Fruit fly (Drosophila melanogaster) whole organism, pupa: Measurements from ENCODE around the gene CG6650.

Experiments used
- CG10348 ChIP-seq: fragments of 200-800 bp; sonication (Bioruptor generic); IDR thresholded peaks from 2 replicates; pipeline ENCODE4 v1.3.6; 2022; ENCODE audit warnings: missing biosample characterization, missing genetic modification characterization
- CG17806 ChIP-seq: fragments of 200-800 bp; sonication (Bioruptor generic); optimal IDR thresholded peaks from 2 replicates; lab custom pipeline; 2018; ENCODE audit warnings: missing biosample characterization, mild to moderate bottlenecking, missing genetic modification characterization, moderate library complexity
- CG32121 ChIP-seq: fragments of 200-800 bp; sonication (Bioruptor generic); IDR thresholded peaks from 2 replicates; pipeline ENCODE4 v1.3.6; 2022; ENCODE audit warnings: missing biosample characterization, missing genetic modification characterization
- CG8159 ChIP-seq: fragments of 200-800 bp; sonication (Bioruptor generic); optimal IDR thresholded peaks from 3 replicates; lab custom pipeline; 2018; ENCODE audit warnings: missing biosample characterization, mild to moderate bottlenecking, missing genetic modification characterization, moderate library complexity
- EcR ChIP-seq: fragments of 200-800 bp; sonication (Bioruptor generic); optimal IDR thresholded peaks from 3 replicates; lab custom pipeline; 2019; ENCODE audit warnings: missing biosample characterization, missing genetic modification characterization, mild to moderate bottlenecking, moderate library complexity, missing genetic modification reagents
- Pif1A ChIP-seq: fragments of 200-800 bp; sonication (Bioruptor generic); optimal IDR thresholded peaks from 3 replicates; lab custom pipeline; 2016; ENCODE audit warnings: missing biosample characterization, missing genetic modification characterization
- Pif1B ChIP-seq: fragments of 200-800 bp; sonication (Bioruptor generic); optimal IDR thresholded peaks from 3 replicates; lab custom pipeline; 2016; ENCODE audit warnings: missing biosample characterization, missing genetic modification characterization
- fd96Ca ChIP-seq: fragments of 200-800 bp; sonication (Bioruptor generic); IDR thresholded peaks from 3 replicates; pipeline ENCODE4 v1.3.6; 2022; ENCODE audit warnings: missing biosample characterization, missing genetic modification characterization
- gl ChIP-seq: fragments of 200-800 bp; sonication (Bioruptor generic); optimal IDR thresholded peaks from 2 replicates; lab custom pipeline; 2018; ENCODE audit warnings: missing biosample characterization, mild to moderate bottlenecking, missing genetic modification characterization
- rn ChIP-seq: fragments of 200-800 bp; sonication (Bioruptor generic); IDR thresholded peaks from 2 replicates; pipeline ENCODE4 v1.3.6; 2022; ENCODE audit warnings: missing biosample characterization, missing genetic modification characterization

- TF ChIP-seq CG17806 (tag; lab: Kevin White, UChicago) (peak; percentile 12), gl (peak; percentile 66), Pif1B (peak; percentile 47), rn (GFP tag; lab: Robert Waterston, UW) (no peak), CG10348 (no peak), CG32121 (peak; percentile 45), fd96Ca (peak; percentile 68; the same call in 2 of the 3 replicates), CG8159 (tag; lab: Kevin White, UChicago) (peak; percentile 46), Pif1A (peak; percentile 46), EcR (GFP tag; lab: Kevin White, UChicago) (peak; percentile 86)
Observed at dm6 chr3L:14059266-14059974, 28.2 kb downstream of the CG6650 start.
